Fruit fly (Drosophila melanogaster): Measurements from ENCODE around the gene CG9368.

The CG9368 gene

dm6 chr3L:19561745-19562144, 39.7 kb upstream of the CG9368 start (continued):
- no peak for TF ChIP-seq hbn (GFP tag; IDR thresholded peaks at IDR 0.05; ENCODE audit: partially characterized antibody)
- TF ChIP-seq CG12104 (GFP tag; optimal IDR thresholded peaks at IDR 0.05), result no peak
- TF ChIP-seq CG10979 (tag; optimal IDR thresholded peaks at IDR 0.05), result peak; percentile 6
- TF ChIP-seq jigr1 (GFP tag; IDR thresholded peaks at IDR 0.05), result no peak
- TF ChIP-seq CG2889 (GFP tag; IDR thresholded peaks at IDR 0.05), result no peak
- no peak for TF ChIP-seq ac (GFP tag; optimal IDR thresholded peaks at IDR 0.05)
- TF ChIP-seq CG17912 (GFP tag; optimal IDR thresholded peaks at IDR 0.05), result no peak
- TF ChIP-seq CG10654 (GFP tag; optimal IDR thresholded peaks at IDR 0.05), result no peak
- no peak for TF ChIP-seq CG2202 (tag; optimal IDR thresholded peaks at IDR 0.05)
- TF ChIP-seq lov (optimal IDR thresholded peaks at IDR 0.05), result no peak
- no peak for TF ChIP-seq lov (GFP tag; IDR thresholded peaks at IDR 0.05)
- no peak for TF ChIP-seq CG34422 (GFP tag; IDR thresholded peaks at IDR 0.05)
- TF ChIP-seq twi (tag; optimal IDR thresholded peaks at IDR 0.05), result no peak
- no peak for TF ChIP-seq CG13123 (GFP tag; optimal IDR thresholded peaks at IDR 0.05)
- TF ChIP-seq phol (tag; optimal IDR thresholded peaks at IDR 0.05), result peak; percentile 19
- TF ChIP-seq CG3726 (GFP tag; IDR thresholded peaks at IDR 0.05), result no peak
- no peak for TF ChIP-seq Camta (GFP tag; optimal IDR thresholded peaks at IDR 0.05)
- no peak for TF ChIP-seq GATAe (GFP tag; conservative IDR thresholded peaks at IDR 0.05)
- TF ChIP-seq Hr78 (GFP tag; optimal IDR thresholded peaks at IDR 0.05), result no peak
- TF ChIP-seq mld (GFP tag; IDR thresholded peaks at IDR 0.05; ENCODE audit: partially characterized antibody), result no peak
- TF ChIP-seq CrebB (tag; optimal IDR thresholded peaks at IDR 0.05), result no peak
- no peak for TF ChIP-seq CG14050 (GFP tag; IDR thresholded peaks at IDR 0.05)
- no peak for TF ChIP-seq CG6654 (GFP tag; optimal IDR thresholded peaks at IDR 0.05)
- TF ChIP-seq ase (GFP tag; IDR thresholded peaks at IDR 0.05), result no peak
- no peak for TF ChIP-seq CG10321 (GFP tag; IDR thresholded peaks at IDR 0.05)
- no peak for TF ChIP-seq CG10462 (GFP tag; optimal IDR thresholded peaks at IDR 0.05)
- TF ChIP-seq CG4820 (GFP tag; optimal IDR thresholded peaks at IDR 0.05), result no peak
- TF ChIP-seq pho (GFP tag; optimal IDR thresholded peaks at IDR 0.05), result peak; percentile 37
- TF ChIP-seq CG15696 (tag; optimal IDR thresholded peaks at IDR 0.05), result no peak
- no peak for TF ChIP-seq CG31388 (GFP tag; optimal IDR thresholded peaks at IDR 0.05)
- no peak for TF ChIP-seq tna (GFP tag; IDR thresholded peaks at IDR 0.05; ENCODE audit: partially characterized antibody)
- no peak for TF ChIP-seq gce (GFP tag; IDR thresholded peaks at IDR 0.05)
- no peak for TF ChIP-seq Ets97D (GFP tag; optimal IDR thresholded peaks at IDR 0.05)
- TF ChIP-seq Sox100B (GFP tag; optimal IDR thresholded peaks at IDR 0.05), result no peak
- TF ChIP-seq Vsx1 (GFP tag; optimal IDR thresholded peaks at IDR 0.05), result no peak
- TF ChIP-seq corto (GFP tag; optimal IDR thresholded peaks at IDR 0.05), result no peak
- TF ChIP-seq hth (optimal IDR thresholded peaks at IDR 0.05), result no peak
- no peak for TF ChIP-seq sc (optimal IDR thresholded peaks at IDR 0.05)
- no peak for TF ChIP-seq sc (GFP tag; optimal IDR thresholded peaks at IDR 0.05)
- no peak for TF ChIP-seq Mes4 (GFP tag; optimal IDR thresholded peaks at IDR 0.05)
- no peak for TF ChIP-seq vfl (GFP tag; optimal IDR thresholded peaks at IDR 0.05)
- no peak for TF ChIP-seq peb (GFP tag; IDR thresholded peaks at IDR 0.05)
- no peak for TF ChIP-seq CG1529 (GFP tag; optimal IDR thresholded peaks at IDR 0.05)
- TF ChIP-seq grn (GFP tag; optimal IDR thresholded peaks at IDR 0.05), result no peak
- TF ChIP-seq gcm2 (GFP tag; optimal IDR thresholded peaks at IDR 0.05), result no peak
- no peak for TF ChIP-seq dati (GFP tag; IDR thresholded peaks at IDR 0.05)
- no peak for TF ChIP-seq otp (GFP tag; IDR thresholded peaks at IDR 0.05)
- TF ChIP-seq ap (GFP tag; IDR thresholded peaks at IDR 0.05), result no peak
- TF ChIP-seq CG9876 (GFP tag; optimal IDR thresholded peaks at IDR 0.05), result no peak
- no peak for TF ChIP-seq CG32767 (GFP tag; IDR thresholded peaks at IDR 0.05)
- no peak for TF ChIP-seq chif (GFP tag; optimal IDR thresholded peaks at IDR 0.05)
- no peak for TF ChIP-seq fd102C (GFP tag; optimal IDR thresholded peaks at IDR 0.05)
- no peak for TF ChIP-seq CG12236 (GFP tag; optimal IDR thresholded peaks at IDR 0.05)
- TF ChIP-seq HLH3B (GFP tag; IDR thresholded peaks at IDR 0.05), result no peak
